Worm (Caenorhabditis elegans): ENCODE measurements around the gene F56D6.14.
A peak's percentile ranks its signal among the peaks of the same experiment; 100 is the strongest.
"Not testable (repeated sequence)": the region's sequence is repeated elsewhere in the genome, so short reads cannot be mapped to it uniquely, and the experiment has no call there.

F56D6.14 gene

ce11 chrIV:3918160-3918559 is 655 bp downstream of the F56D6.14 start, which contains the start of gene F56D6.23:
Gene F56D6.23, plus strand, starts transcription at chrIV:3918460.
- no peak for TF ChIP-seq nhr-76 (tag; optimal IDR thresholded peaks at IDR 0.05)
- no peak for TF ChIP-seq nhr-11 (tag; optimal IDR thresholded peaks at IDR 0.05)
- no peak for TF ChIP-seq nhr-77 (tag; optimal IDR thresholded peaks at IDR 0.05)
- no peak for TF ChIP-seq ztf-11 (tag; optimal IDR thresholded peaks at IDR 0.05)
- TF ChIP-seq elt-3 (tag; optimal IDR thresholded peaks at IDR 0.05), result no peak
- no peak for TF ChIP-seq R02D3.7 (tag; optimal IDR thresholded peaks at IDR 0.05)
- TF ChIP-seq lsy-12 (tag; optimal IDR thresholded peaks at IDR 0.05), result no peak
- no peak for TF ChIP-seq unc-39 (tag; optimal IDR thresholded peaks at IDR 0.05)
- TF ChIP-seq zag-1 (tag; optimal IDR thresholded peaks at IDR 0.05), result no peak
- no peak for TF ChIP-seq ztf-4 (tag; optimal IDR thresholded peaks at IDR 0.05)
- no peak for TF ChIP-seq elt-1 (tag; optimal IDR thresholded peaks at IDR 0.05)
- TF ChIP-seq mml-1 (tag; optimal IDR thresholded peaks at IDR 0.05), result no peak
- no peak for TF ChIP-seq unc-62 (GFP tag; optimal IDR thresholded peaks at IDR 0.05)
- no peak for TF ChIP-seq lin-15B (tag; optimal IDR thresholded peaks at IDR 0.05)
- no peak for TF ChIP-seq eor-1 (tag; optimal IDR thresholded peaks at IDR 0.05)
- TF ChIP-seq pha-4 (tag; optimal IDR thresholded peaks at IDR 0.05), result no peak
- TF ChIP-seq lin-39 (tag; optimal IDR thresholded peaks at IDR 0.05), result no peak
- no peak for TF ChIP-seq nfya-1 (tag; optimal IDR thresholded peaks at IDR 0.05; ENCODE audit: insufficient read depth)

- TF ChIP-seq ZK546.5 (tag; optimal IDR thresholded peaks at IDR 0.05) (no peak), egl-5 (tag; optimal IDR thresholded peaks at IDR 0.05) (no peak), pqm-1 (tag; optimal IDR thresholded peaks at IDR 0.05) (no peak), fkh-2 (tag; optimal IDR thresholded peaks at IDR 0.05) (no peak), snpc-4 (tag; optimal IDR thresholded peaks at IDR 0.05) (no peak), nhr-76 (tag; optimal IDR thresholded peaks at IDR 0.05) (no peak), nhr-28 (tag; optimal IDR thresholded peaks at IDR 0.05) (no peak), fkh-10 (GFP tag; optimal IDR thresholded peaks at IDR 0.05) (no peak), mdl-1 (tag; optimal IDR thresholded peaks at IDR 0.05) (no peak), tbx-2 (tag; optimal IDR thresholded peaks at IDR 0.05) (no peak), eor-1 (tag; optimal IDR thresholded peaks at IDR 0.05) (no peak), skn-1 (tag; optimal IDR thresholded peaks at IDR 0.05) (no peak), ztf-4 (tag; optimal IDR thresholded peaks at IDR 0.05) (no peak), nhr-43 (tag; optimal IDR thresholded peaks at IDR 0.05; ENCODE audit: poor library complexity, severe bottlenecking) (no peak)
Observed at ce11 chrIV:3919506-3919905, 2.0 kb downstream of the F56D6.14 start, which contains the start of gene srz-19. Gene srz-19, plus strand, starts transcription at chrIV:3919806.

ce11 chrIV:3921898-3922297 is 4.4 kb downstream of the F56D6.14 start, which contains the start of gene clec-67:
Gene clec-67, plus strand, starts transcription at chrIV:3922165.
- TF ChIP-seq ama-1 (optimal IDR thresholded peaks at IDR 0.05) (no peak), mml-1 (tag; optimal IDR thresholded peaks at IDR 0.05) (no peak), nhr-76 (tag; optimal IDR thresholded peaks at IDR 0.05) (no peak), pqm-1 (tag; optimal IDR thresholded peaks at IDR 0.05) (peak; percentile 45), ceh-9 (tag; optimal IDR thresholded peaks at IDR 0.05) (no peak), lin-39 (tag; optimal IDR thresholded peaks at IDR 0.05) (no peak), elt-2 (tag; optimal IDR thresholded peaks at IDR 0.05) (peak; percentile 84), elt-1 (tag; optimal IDR thresholded peaks at IDR 0.05) (no peak), jun-1 (tag; optimal IDR thresholded peaks at IDR 0.05) (peak; percentile 2), nhr-77 (tag; optimal IDR thresholded peaks at IDR 0.05) (no peak)

ce11 chrIV:3926117-3926516 is 8.6 kb downstream of the F56D6.14 start, which contains the start of gene clec-68:
Gene clec-68, plus strand, starts transcription at chrIV:3926417.
- TF ChIP-seq ama-1 (optimal IDR thresholded peaks at IDR 0.05) (no peak), mdl-1 (tag; optimal IDR thresholded peaks at IDR 0.05) (no peak), ZK546.5 (tag; optimal IDR thresholded peaks at IDR 0.05) (no peak)

- not testable (repeated sequence) for TF ChIP-seq mdl-1, nhr-11, mml-1 (tag; optimal IDR thresholded peaks at IDR 0.05)
Observed at ce11 chrIV:3932408-3932807, 14.9 kb downstream of the F56D6.14 start, which contains the start of gene clec-70. Gene clec-70, plus strand, starts transcription at chrIV:3932708.
